Fruit fly (Drosophila melanogaster) whole organism, wandering third instar larva: ENCODE measurements around the gene ds.

Experiments
- Abd-B ChIP-seq: fragments of >200 bp; optimal IDR thresholded peaks from 2 replicates; lab custom pipeline; 2017; ENCODE audit warnings: missing biosample characterization, missing genetic modification characterization
- CG32264 ChIP-seq: fragments of 200-800 bp; sonication (Bioruptor generic); optimal IDR thresholded peaks from 2 replicates; lab custom pipeline; 2016; ENCODE audit warnings: missing biosample characterization, missing genetic modification characterization
- CG9705 ChIP-seq: fragments of 200-800 bp; sonication (Bioruptor generic); optimal IDR thresholded peaks from 2 replicates; lab custom pipeline; 2018; ENCODE audit warnings: missing biosample characterization, mild to moderate bottlenecking, missing genetic modification characterization
- CrebA ChIP-seq: fragments of 200-800 bp; sonication (Bioruptor generic); optimal IDR thresholded peaks from 2 replicates; lab custom pipeline; 2016; ENCODE audit warnings: missing biosample characterization, mild to moderate bottlenecking, missing genetic modification characterization, borderline replicate concordance
- Dfd ChIP-seq: fragments of >200 bp; optimal IDR thresholded peaks from 2 replicates; lab custom pipeline; 2017; ENCODE audit warnings: missing biosample characterization, missing genetic modification characterization
- Dif ChIP-seq: fragments of 200-275, 200-300 bp; sonication (Bioruptor generic); optimal IDR thresholded peaks from 2 replicates; lab custom pipeline; 2018; ENCODE audit warnings: missing biosample characterization, missing genetic modification characterization; ENCODE audit not compliant: partially characterized antibody
- GATAd ChIP-seq: sonication (Bioruptor generic); optimal IDR thresholded peaks from 2 replicates; lab custom pipeline; 2016; ENCODE audit warnings: missing biosample characterization, missing genetic modification characterization
- HLH106 ChIP-seq: fragments of 200-800 bp; optimal IDR thresholded peaks from 3 replicates; lab custom pipeline; 2019; ENCODE audit warnings: missing biosample characterization, mild to moderate bottlenecking, missing genetic modification characterization, moderate library complexity
- Hnf4 ChIP-seq: fragments of 200-800 bp; sonication (Bioruptor generic); optimal IDR thresholded peaks from 2 replicates; lab custom pipeline; 2016; ENCODE audit warnings: missing biosample characterization, mild to moderate bottlenecking, missing genetic modification characterization
- Hr83 ChIP-seq: fragments of 200-300 bp; sonication (Bioruptor generic); optimal IDR thresholded peaks from 2 replicates; lab custom pipeline; 2016; ENCODE audit warnings: missing biosample characterization, mild to moderate bottlenecking, missing genetic modification characterization, moderate library complexity; ENCODE audit not compliant: poor library complexity, severe bottlenecking
- Jra ChIP-seq: sonication (Bioruptor generic); optimal IDR thresholded peaks from 2 replicates; lab custom pipeline; 2016; ENCODE audit warnings: missing biosample characterization, missing genetic modification characterization
- Mio ChIP-seq: sonication (Bioruptor generic); optimal IDR thresholded peaks from 2 replicates; lab custom pipeline; 2016; ENCODE audit warnings: missing biosample characterization, missing genetic modification characterization
- Myc ChIP-seq: fragments of >200 bp; optimal IDR thresholded peaks from 2 replicates; lab custom pipeline; 2017
- N ChIP-seq: fragments of >200 bp; optimal IDR thresholded peaks from 2 replicates; lab custom pipeline; 2018; ENCODE audit warnings: missing biosample characterization, missing external identifiers, missing genetic modification characterization
- OdsH ChIP-seq: fragments of 200-800 bp; sonication (Bioruptor generic); optimal IDR thresholded peaks from 2 replicates; lab custom pipeline; 2016; ENCODE audit warnings: missing biosample characterization, mild to moderate bottlenecking, missing genetic modification characterization
- Sp1 ChIP-seq: fragments of 200-800 bp; sonication (Bioruptor generic); optimal IDR thresholded peaks from 3 replicates; lab custom pipeline; 2019; ENCODE audit warnings: missing biosample characterization, mild to moderate bottlenecking, missing genetic modification characterization, moderate library complexity
- Vsx2 ChIP-seq: fragments of 200-300, 225-300 bp; sonication (Bioruptor generic); optimal IDR thresholded peaks from 2 replicates; lab custom pipeline; 2018; ENCODE audit warnings: missing biosample characterization, missing genetic modification characterization; ENCODE audit not compliant: partially characterized antibody
- br ChIP-seq: fragments of 200-800 bp; sonication (Bioruptor generic); optimal IDR thresholded peaks from 2 replicates; lab custom pipeline; 2016; ENCODE audit warnings: missing biosample characterization, missing genetic modification characterization
- brk ChIP-seq: fragments of 200-800 bp; sonication (Bioruptor generic); optimal IDR thresholded peaks from 2 replicates; lab custom pipeline; 2016; ENCODE audit warnings: missing biosample characterization, mild to moderate bottlenecking, missing genetic modification characterization
- dl ChIP-seq, 2 experiments: fragments of 175-275, 200-275 bp in 1 of 2; fragments of 200-275 bp in 1 of 2; sonication (Bioruptor generic); optimal IDR thresholded peaks; lab custom pipeline; 2018; ENCODE audit warnings: mild to moderate bottlenecking in 2 of 2, missing biosample characterization in 2 of 2, missing genetic modification characterization in 2 of 2, moderate library complexity in 2 of 2; ENCODE audit not compliant: partially characterized antibody in 2 of 2, insufficient read depth in 1 of 2
- dmrt93B ChIP-seq: fragments of 200-800 bp; sonication (Bioruptor generic); optimal IDR thresholded peaks from 2 replicates; lab custom pipeline; 2018; ENCODE audit warnings: missing biosample characterization, mild to moderate bottlenecking, missing genetic modification characterization
- dsf ChIP-seq: sonication (Bioruptor generic); optimal IDR thresholded peaks from 2 replicates; lab custom pipeline; 2016; ENCODE audit warnings: missing biosample characterization, missing genetic modification characterization, borderline replicate concordance
- ey ChIP-seq: fragments of 200-800 bp; sonication (Bioruptor generic); optimal IDR thresholded peaks from 2 replicates; lab custom pipeline; 2016; ENCODE audit warnings: missing biosample characterization, missing genetic modification characterization
- foxo ChIP-seq, 2 experiments: fragments of 200-800 bp; sonication (Bioruptor generic); optimal IDR thresholded peaks; 2 replicates in 1 of 2; 3 replicates in 1 of 2; lab custom pipeline; 2016 to 2017; ENCODE audit warnings: missing biosample characterization in 2 of 2, missing genetic modification characterization in 2 of 2
- fru ChIP-seq: fragments of 200-800 bp; sonication (Bioruptor generic); optimal IDR thresholded peaks from 3 replicates; lab custom pipeline; 2016; ENCODE audit warnings: missing biosample characterization, mild to moderate bottlenecking, missing genetic modification characterization
- h ChIP-seq: fragments of 200-800 bp; sonication (Bioruptor generic); optimal IDR thresholded peaks from 3 replicates; lab custom pipeline; 2016; ENCODE audit warnings: missing biosample characterization, mild to moderate bottlenecking, missing genetic modification characterization
- jim ChIP-seq: fragments of 175-275, 200-325 bp; sonication (Bioruptor generic); optimal IDR thresholded peaks from 2 replicates; lab custom pipeline; 2016; ENCODE audit warnings: missing biosample characterization, mild to moderate bottlenecking, missing genetic modification characterization
- lola ChIP-seq: fragments of >200 bp; optimal IDR thresholded peaks from 2 replicates; lab custom pipeline; 2017; ENCODE audit warnings: missing biosample characterization, missing genetic modification characterization
- psq ChIP-seq: fragments of 200-800 bp; sonication (Bioruptor generic); optimal IDR thresholded peaks from 3 replicates; lab custom pipeline; 2017; ENCODE audit warnings: missing biosample characterization, mild to moderate bottlenecking, missing genetic modification characterization, moderate library complexity
- rgr ChIP-seq: fragments of 200-800 bp; sonication (Bioruptor generic); optimal IDR thresholded peaks from 3 replicates; lab custom pipeline; 2016; ENCODE audit warnings: missing biosample characterization, mild to moderate bottlenecking, missing genetic modification characterization
- sage ChIP-seq: fragments of 200-800 bp; sonication (Bioruptor generic); optimal IDR thresholded peaks from 2 replicates; lab custom pipeline; 2016; ENCODE audit warnings: missing biosample characterization, mild to moderate bottlenecking, missing genetic modification characterization
- sv ChIP-seq: fragments of 200-800 bp; sonication (Bioruptor generic); optimal IDR thresholded peaks from 3 replicates; lab custom pipeline; 2016; ENCODE audit warnings: missing biosample characterization, missing genetic modification characterization
- tai ChIP-seq: sonication (Bioruptor generic); optimal IDR thresholded peaks from 2 replicates; lab custom pipeline; 2016; ENCODE audit warnings: missing biosample characterization, missing genetic modification characterization
- woc ChIP-seq: sonication (Bioruptor generic); optimal IDR thresholded peaks from 2 replicates; lab custom pipeline; 2016; ENCODE audit warnings: missing biosample characterization, mild to moderate bottlenecking, missing genetic modification characterization

The ds gene

dm6 chr2L:740031-740430 is 25.2 kb upstream of the ds start:
- no peak for TF ChIP-seq Abd-B (GFP tag; lab: Kevin White, UChicago)
- no peak for TF ChIP-seq lola (GFP tag; lab: Kevin White, UChicago)
- TF ChIP-seq Sp1 (GFP tag; lab: Kevin White, UChicago) = no peak
- TF ChIP-seq Jra = no peak
- no peak for TF ChIP-seq tai
- TF ChIP-seq Dfd = no peak
- TF ChIP-seq jim = no peak
- no peak for TF ChIP-seq HLH106 (tag; lab: Kevin White, UChicago)
- no peak for TF ChIP-seq CrebA
- no peak for TF ChIP-seq ey (GFP tag; lab: Kevin White, UChicago)
- no peak for TF ChIP-seq woc (GFP tag; lab: Kevin White, UChicago)
- no peak for TF ChIP-seq Vsx2 (GFP tag; lab: Kevin White, UChicago)
- no peak for TF ChIP-seq psq (GFP tag; lab: Kevin White, UChicago)
- TF ChIP-seq dl (GFP tag; optimal IDR thresholded peaks at IDR 0.05; lab: Kevin White, UChicago; ENCODE audit: insufficient read depth in 1 of 2, partially characterized antibody in 2 of 2) = no peak
- TF ChIP-seq N (GFP tag; lab: Kevin White, UChicago) = peak; percentile 61
- no peak for TF ChIP-seq rgr (GFP tag; lab: Kevin White, UChicago)
- no peak for TF ChIP-seq CG32264 (GFP tag; lab: Kevin White, UChicago)
- TF ChIP-seq Myc (lab: Kevin White, UChicago) = peak; percentile 13

- no peak for TF ChIP-seq Dif (GFP tag; lab: Kevin White, UChicago)
- TF ChIP-seq psq (GFP tag; lab: Kevin White, UChicago) = no peak
- TF ChIP-seq Jra = no peak
- TF ChIP-seq Myc (lab: Kevin White, UChicago) = no peak
- TF ChIP-seq woc (GFP tag; lab: Kevin White, UChicago) = no peak
- TF ChIP-seq Mio (GFP tag; lab: Kevin White, UChicago) = no peak
- no peak for TF ChIP-seq OdsH (GFP tag; lab: Kevin White, UChicago)
- TF ChIP-seq CG32264 (GFP tag; lab: Kevin White, UChicago) = no peak
- no peak for TF ChIP-seq Dfd
- TF ChIP-seq CrebA = no peak
- no peak for TF ChIP-seq br (GFP tag; lab: Kevin White, UChicago)
- TF ChIP-seq rgr (GFP tag; lab: Kevin White, UChicago) = no peak
- TF ChIP-seq dsf (GFP tag; lab: Kevin White, UChicago) = no peak
- TF ChIP-seq GATAd (GFP tag; lab: Kevin White, UChicago) = no peak
- no peak for TF ChIP-seq N (GFP tag; lab: Kevin White, UChicago)
- no peak for TF ChIP-seq h (GFP tag; lab: Kevin White, UChicago)
- no peak for TF ChIP-seq sage (GFP tag; lab: Kevin White, UChicago)
- TF ChIP-seq jim = no peak
Measured at dm6 chr2L:735772-736171, 21.0 kb upstream of the ds start.

dm6 chr2L:734120-734519 is 19.3 kb upstream of the ds start:
- no peak for TF ChIP-seq br (GFP tag; lab: Kevin White, UChicago)
- no peak for TF ChIP-seq CG9705 (GFP tag; lab: Kevin White, UChicago)
- no peak for TF ChIP-seq foxo (GFP tag; optimal IDR thresholded peaks at IDR 0.05; lab: Kevin White, UChicago)
- no peak for TF ChIP-seq Hr83
- TF ChIP-seq CG32264 (GFP tag; lab: Kevin White, UChicago) = no peak
- TF ChIP-seq Dif (GFP tag; lab: Kevin White, UChicago) = no peak
- TF ChIP-seq sage (GFP tag; lab: Kevin White, UChicago) = no peak
- no peak for TF ChIP-seq woc (GFP tag; lab: Kevin White, UChicago)
- no peak for TF ChIP-seq Vsx2 (GFP tag; lab: Kevin White, UChicago)
- no peak for TF ChIP-seq brk (GFP tag; lab: Kevin White, UChicago)
- no peak for TF ChIP-seq h (GFP tag; lab: Kevin White, UChicago)
- TF ChIP-seq N (GFP tag; lab: Kevin White, UChicago) = no peak
- no peak for TF ChIP-seq fru (GFP tag; lab: Kevin White, UChicago)

- no peak for TF ChIP-seq sage (GFP tag; lab: Kevin White, UChicago)
- no peak for TF ChIP-seq Mio (GFP tag; lab: Kevin White, UChicago)
- no peak for TF ChIP-seq ey (GFP tag; lab: Kevin White, UChicago)
- no peak for TF ChIP-seq Vsx2 (GFP tag; lab: Kevin White, UChicago)
- TF ChIP-seq CG9705 (GFP tag; lab: Kevin White, UChicago) = no peak
- TF ChIP-seq Hnf4 (GFP tag; lab: Kevin White, UChicago) = no peak
- no peak for TF ChIP-seq sv (GFP tag; lab: Kevin White, UChicago)
- no peak for TF ChIP-seq lola (GFP tag; lab: Kevin White, UChicago)
- TF ChIP-seq Myc (lab: Kevin White, UChicago) = no peak
- TF ChIP-seq CrebA = no peak
- TF ChIP-seq foxo (GFP tag; optimal IDR thresholded peaks at IDR 0.05; lab: Kevin White, UChicago) = no peak
- no peak for TF ChIP-seq dmrt93B (GFP tag; lab: Kevin White, UChicago)
- TF ChIP-seq CG32264 (GFP tag; lab: Kevin White, UChicago) = no peak
- no peak for TF ChIP-seq Dif (GFP tag; lab: Kevin White, UChicago)
Measured at dm6 chr2L:732105-732504, 17.3 kb upstream of the ds start.
